Worm (Caenorhabditis elegans) whole organism, L1 larva: ENCODE results near the gene F47G9.6.

Experiments
- C16A3.4 ChIP-seq: fragments of 150-350 bp; optimal IDR thresholded peaks from 2 replicates; lab custom pipeline; 2014; ENCODE audit warnings: missing biosample characterization, missing genetic modification characterization
- C34B4.2 ChIP-seq: sonication (generic microtip); optimal IDR thresholded peaks from 2 replicates; lab custom pipeline; 2017; ENCODE audit warnings: mild to moderate bottlenecking, missing genetic modification characterization, missing compliant biosample characterization
- F16B12.6 ChIP-seq: fragments of 150-350 bp; optimal IDR thresholded peaks from 2 replicates; lab custom pipeline; 2014; ENCODE audit warnings: missing biosample characterization, missing genetic modification characterization
- Y116A8C.19 ChIP-seq: sonication (generic microtip); optimal IDR thresholded peaks from 2 replicates; lab custom pipeline; 2016; ENCODE audit warnings: missing compliant biosample characterization, missing genetic modification characterization, borderline replicate concordance
- blmp-1 ChIP-seq: fragments of 150-350 bp; optimal IDR thresholded peaks from 2 replicates; lab custom pipeline; 2014; ENCODE audit warnings: missing biosample characterization, missing genetic modification characterization
- ceh-63 ChIP-seq: fragments of 200-800 bp; sonication (Bioruptor generic); optimal IDR thresholded peaks from 2 replicates; lab custom pipeline; 2018; ENCODE audit warnings: mild to moderate bottlenecking, missing genetic modification characterization, missing compliant biosample characterization
- ceh-88 ChIP-seq: fragments of 200-800 bp; sonication (Bioruptor generic); IDR thresholded peaks from 2 replicates; pipeline ENCODE4 v1.3.6; 2022; ENCODE audit warnings: missing genetic modification characterization, missing compliant biosample characterization
- ceh-90 ChIP-seq: sonication (generic microtip); optimal IDR thresholded peaks from 2 replicates; lab custom pipeline; 2016; ENCODE audit warnings: missing genetic modification characterization, missing compliant biosample characterization
- dsc-1 ChIP-seq: sonication (generic microtip); optimal IDR thresholded peaks from 2 replicates; lab custom pipeline; 2016; ENCODE audit warnings: mild to moderate bottlenecking, missing genetic modification characterization, missing compliant biosample characterization
- efl-1 ChIP-seq, 4 experiments: fragments of 150-350 bp; optimal IDR thresholded peaks in 3 of 4; peaks in 1 of 4; 1 replicate in 1 of 4; 2 replicates in 3 of 4; lab custom pipeline; 2014; ENCODE audit warnings: missing biosample characterization in 2 of 4, missing genetic modification characterization in 2 of 4, missing genetic modification reagents in 2 of 4
- elt-2 ChIP-seq: sonication (generic microtip); optimal IDR thresholded peaks from 2 replicates; lab custom pipeline; 2016; ENCODE audit warnings: missing genetic modification characterization, mild to moderate bottlenecking, inconsistent platforms, missing compliant biosample characterization, missing genetic modification reagents
- ets-5 ChIP-seq: fragments of 200-800 bp; sonication (Bioruptor generic); IDR thresholded peaks from 2 replicates; pipeline ENCODE4 v1.3.6; 2022; ENCODE audit warnings: missing genetic modification characterization, missing compliant biosample characterization
- fos-1 ChIP-seq: fragments of 150-350 bp; optimal IDR thresholded peaks from 2 replicates; lab custom pipeline; 2014; ENCODE audit warnings: missing biosample characterization, missing genetic modification characterization
- isw-1 ChIP-seq: fragments of 200-800 bp; sonication (Bioruptor generic); IDR thresholded peaks from 2 replicates; pipeline ENCODE4 v1.3.6; 2022; ENCODE audit warnings: missing genetic modification characterization, missing compliant biosample characterization
- lin-14 ChIP-seq: fragments of 200-800 bp; sonication (Bioruptor generic); optimal IDR thresholded peaks from 2 replicates; lab custom pipeline; 2018; ENCODE audit warnings: mild to moderate bottlenecking, missing genetic modification characterization, moderate library complexity, missing compliant biosample characterization
- lin-15B ChIP-seq: fragments of 150-350 bp; sonication (generic microtip); optimal IDR thresholded peaks from 3 replicates; lab custom pipeline; 2014; ENCODE audit warnings: missing biosample characterization, missing genetic modification characterization
- lin-35 ChIP-seq, 2 experiments: fragments of 150-350 bp; optimal IDR thresholded peaks; 2 replicates each; lab custom pipeline; 2014; ENCODE audit warnings: missing biosample characterization in 2 of 2, missing genetic modification characterization in 2 of 2, missing genetic modification reagents in 2 of 2
- lsy-2 ChIP-seq, 2 experiments: fragments of 150-350 bp; optimal IDR thresholded peaks; 2 replicates each; lab custom pipeline; 2014; ENCODE audit warnings: missing biosample characterization in 2 of 2, missing genetic modification characterization in 2 of 2
- mep-1 ChIP-seq: fragments of 150-350 bp; optimal IDR thresholded peaks from 2 replicates; lab custom pipeline; 2014; ENCODE audit warnings: missing biosample characterization, missing genetic modification characterization
- nhr-11 ChIP-seq: fragments of 150-350 bp; optimal IDR thresholded peaks from 2 replicates; lab custom pipeline; 2014; ENCODE audit warnings: missing biosample characterization, missing genetic modification characterization
- nhr-19 ChIP-seq: fragments of 200-800 bp; sonication (Bioruptor generic); conservative IDR thresholded peaks from 2 replicates; pipeline ENCODE4 v1.3.6; 2022; ENCODE audit warnings: missing genetic modification characterization, missing compliant biosample characterization
- nhr-20 ChIP-seq: sonication (generic microtip); optimal IDR thresholded peaks from 2 replicates; lab custom pipeline; 2016; ENCODE audit warnings: mild to moderate bottlenecking, missing genetic modification characterization, missing compliant biosample characterization
- nhr-28 ChIP-seq: fragments of 150-350 bp; optimal IDR thresholded peaks from 2 replicates; lab custom pipeline; 2014; ENCODE audit warnings: missing biosample characterization, missing genetic modification characterization
- nhr-47 ChIP-seq: sonication (generic microtip); optimal IDR thresholded peaks from 2 replicates; lab custom pipeline; 2016; ENCODE audit warnings: mild to moderate bottlenecking, missing genetic modification characterization, moderate library complexity, missing compliant biosample characterization
- nhr-71 ChIP-seq: sonication (generic microtip); optimal IDR thresholded peaks from 2 replicates; lab custom pipeline; 2016; ENCODE audit warnings: mild to moderate bottlenecking, missing genetic modification characterization, moderate library complexity, missing compliant biosample characterization
- nhr-77 ChIP-seq: fragments of 150-350 bp; optimal IDR thresholded peaks from 2 replicates; lab custom pipeline; 2014; ENCODE audit warnings: missing biosample characterization, missing genetic modification characterization
- nhr-85 ChIP-seq: sonication (generic microtip); peaks from one replicate; lab custom pipeline; 2016; ENCODE audit warnings: missing genetic modification characterization, inconsistent platforms, missing compliant biosample characterization
- nhr-90 ChIP-seq: sonication (generic microtip); optimal IDR thresholded peaks from 2 replicates; lab custom pipeline; 2016; ENCODE audit warnings: mild to moderate bottlenecking, missing genetic modification characterization, missing compliant biosample characterization; ENCODE audit not compliant: poor library complexity
- rnt-1 ChIP-seq: sonication (generic microtip); optimal IDR thresholded peaks from 2 replicates; lab custom pipeline; 2016; ENCODE audit warnings: mild to moderate bottlenecking, missing genetic modification characterization, moderate library complexity, missing compliant biosample characterization
- skn-1 ChIP-seq: fragments of 150-350 bp; optimal IDR thresholded peaks from 2 replicates; lab custom pipeline; 2014; ENCODE audit warnings: missing biosample characterization, missing genetic modification characterization
- snu-23 ChIP-seq: sonication (generic microtip); optimal IDR thresholded peaks from 2 replicates; lab custom pipeline; 2016; ENCODE audit warnings: missing genetic modification characterization, missing compliant biosample characterization
- sox-4 ChIP-seq: sonication (generic microtip); optimal IDR thresholded peaks from 2 replicates; lab custom pipeline; 2016; ENCODE audit warnings: missing genetic modification characterization, missing compliant biosample characterization
- sup-37 ChIP-seq: fragments of 200-800 bp; sonication (Bioruptor generic); optimal IDR thresholded peaks from 2 replicates; lab custom pipeline; 2018; ENCODE audit warnings: mild to moderate bottlenecking, missing genetic modification characterization, missing compliant biosample characterization
- swsn-7 ChIP-seq: sonication (generic microtip); optimal IDR thresholded peaks from 2 replicates; lab custom pipeline; 2016; ENCODE audit warnings: missing genetic modification characterization, missing compliant biosample characterization
- tbx-2 ChIP-seq: sonication (generic microtip); optimal IDR thresholded peaks from 2 replicates; lab custom pipeline; 2016; ENCODE audit warnings: missing genetic modification characterization, missing compliant biosample characterization
- unc-130 ChIP-seq: fragments of 150-350 bp; optimal IDR thresholded peaks from 2 replicates; lab custom pipeline; 2017; ENCODE audit warnings: missing biosample characterization, missing genetic modification characterization, inconsistent platforms
- unc-30 ChIP-seq: sonication (generic microtip); optimal IDR thresholded peaks from 2 replicates; lab custom pipeline; 2017; ENCODE audit warnings: missing biosample characterization, missing genetic modification characterization
- unc-98 ChIP-seq: fragments of 200-800 bp; sonication (Bioruptor generic); IDR thresholded peaks from 2 replicates; pipeline ENCODE4 v1.3.6; 2022; ENCODE audit warnings: missing genetic modification characterization, missing compliant biosample characterization
- ztf-4 ChIP-seq: fragments of 150-350 bp; optimal IDR thresholded peaks from 2 replicates; lab custom pipeline; 2014; ENCODE audit warnings: missing biosample characterization, missing genetic modification characterization

Gene F47G9.6

DNA sequence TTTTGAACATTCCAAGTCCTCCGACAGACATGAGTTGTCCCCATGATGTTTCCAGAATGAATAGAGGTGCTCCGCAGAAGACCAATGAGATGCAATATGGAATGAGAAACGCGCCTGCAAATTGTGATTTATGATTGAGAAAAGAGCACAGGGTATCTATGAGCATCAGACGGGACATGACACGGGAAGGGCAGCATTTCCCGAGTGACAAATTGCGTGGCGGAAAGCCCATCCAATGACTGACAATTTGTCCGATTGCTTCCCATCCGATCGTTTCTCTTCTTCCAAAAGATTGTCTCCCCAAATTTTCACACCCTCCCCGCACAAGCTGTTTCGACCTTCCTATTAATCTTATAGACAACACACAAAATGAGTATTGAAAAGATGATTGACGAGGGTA is 21.4 kb upstream of the F47G9.6 start:
- no peak for TF ChIP-seq nhr-77 (tag; lab: Kevin White, UChicago)
- no peak for TF ChIP-seq unc-130 (tag; lab: Kevin White, UChicago)
- peak; percentile 69 for TF ChIP-seq rnt-1
- TF ChIP-seq snu-23: peak; percentile 16
- TF ChIP-seq lin-14 (GFP tag; lab: Kevin White, UChicago): peak; percentile 70
- peak; percentile 37 for TF ChIP-seq nhr-71 (tag; lab: Kevin White, UChicago)
- TF ChIP-seq nhr-19: peak; percentile 17
- TF ChIP-seq dsc-1 (tag; lab: Kevin White, UChicago): peak; percentile 72

DNA sequence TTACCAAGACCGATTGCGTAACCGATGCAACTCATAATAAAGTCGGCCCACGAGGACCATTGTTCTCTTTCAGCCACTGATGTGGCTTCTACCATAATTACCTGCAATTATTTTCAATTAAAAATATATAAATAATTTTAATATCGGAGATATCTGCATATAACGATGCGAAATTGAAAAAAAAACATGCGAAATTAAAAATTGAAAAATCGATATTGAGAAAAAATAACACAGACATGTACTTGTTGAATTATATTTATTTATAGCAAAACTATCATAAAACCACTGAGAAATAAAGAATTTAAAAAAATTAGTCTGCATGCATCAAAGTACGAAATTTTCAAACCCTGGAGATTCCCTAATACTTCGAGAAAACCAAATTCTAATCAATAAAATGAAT is 20.9 kb upstream of the F47G9.6 start, which contains the start of gene snf-11:
snf-11 (minus strand) TSS at position 101 of the 400 bp plus-strand sequence.
- TF ChIP-seq C34B4.2 (tag; lab: Kevin White, UChicago): no peak

DNA sequence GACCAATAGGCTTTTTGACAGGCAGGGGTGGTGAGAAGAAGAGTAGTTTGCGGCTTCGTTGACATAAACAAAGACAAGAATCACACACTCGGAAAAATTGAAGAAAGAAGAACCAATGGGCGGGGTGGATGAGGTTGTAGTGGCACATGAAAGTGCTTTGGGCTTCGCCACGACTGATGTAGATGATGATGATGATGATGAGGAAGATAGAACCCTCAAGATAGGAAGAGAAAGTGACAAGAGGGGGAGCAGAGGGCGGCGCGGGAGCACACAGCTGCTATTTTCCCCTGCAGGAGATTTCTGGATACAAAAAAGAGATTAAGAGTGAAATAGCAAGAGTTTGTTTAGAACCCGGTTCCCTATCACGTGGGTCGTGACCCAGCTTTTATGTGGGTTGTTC is 20.3 kb upstream of the F47G9.6 start:
- TF ChIP-seq C16A3.4 (tag; lab: Kevin White, UChicago) (no peak), F16B12.6 (tag; lab: Kevin White, UChicago) (no peak), nhr-20 (tag; lab: Kevin White, UChicago) (peak; percentile 47), snu-23 (peak; percentile 36), unc-30 (no peak), dsc-1 (tag; lab: Kevin White, UChicago) (peak; percentile 23), skn-1 (tag; lab: Kevin White, UChicago) (peak; percentile 4), swsn-7 (tag; lab: Kevin White, UChicago) (peak; percentile 17), lin-14 (GFP tag; lab: Kevin White, UChicago) (peak; percentile 93), lin-15B (no peak), mep-1 (no peak), isw-1 (GFP tag; lab: Robert Waterston, UW) (no peak), tbx-2 (peak; percentile 33), nhr-28 (no peak), sup-37 (GFP tag; lab: Kevin White, UChicago) (no peak), unc-130 (tag; lab: Kevin White, UChicago) (peak; percentile 60), C34B4.2 (tag; lab: Kevin White, UChicago) (no peak), sox-4 (tag; lab: Kevin White, UChicago) (no peak), nhr-19 (peak; percentile 41), nhr-71 (tag; lab: Kevin White, UChicago) (peak; percentile 80), rnt-1 (peak; percentile 81), unc-98 (GFP tag; lab: Robert Waterston, UW) (no peak), ceh-63 (GFP tag; lab: Kevin White, UChicago) (no peak), ceh-90 (no peak), lsy-2 (tag; optimal IDR thresholded peaks at IDR 0.05; lab: Kevin White, UChicago) (peak in 1 of 2 experiments; percentile 35)

DNA sequence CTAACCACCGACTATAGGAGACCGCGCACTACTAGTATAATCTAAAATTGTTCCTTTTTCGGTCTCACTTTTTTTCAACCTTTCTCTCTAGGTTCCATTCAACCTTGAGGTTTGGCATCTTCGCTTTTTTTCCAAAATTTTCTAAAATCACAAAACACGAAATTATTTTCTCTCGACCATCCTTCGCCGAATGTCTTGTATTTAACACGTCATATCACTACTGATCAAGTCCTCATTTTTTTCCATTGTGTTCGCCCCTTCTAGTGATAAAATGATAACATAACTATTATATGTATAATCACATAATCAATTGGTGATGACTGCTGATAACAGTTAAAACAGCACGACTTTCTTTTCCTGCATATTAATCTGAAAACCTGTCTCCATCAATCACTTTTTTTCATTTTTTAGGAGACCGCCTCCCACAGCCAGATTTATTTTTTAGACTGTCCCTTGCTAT is 18.2 kb upstream of the F47G9.6 start, which contains the start of gene T03F7.7:
T03F7.7 (plus strand) TSS at position 410 of the 460 bp plus-strand sequence.
- no peak for TF ChIP-seq ztf-4
- no peak for TF ChIP-seq ets-5 (GFP tag; lab: Robert Waterston, UW)
- peak; percentile 43 for TF ChIP-seq lin-14 (GFP tag; lab: Kevin White, UChicago)
- TF ChIP-seq ceh-88: no peak
- peak; percentile 71 for TF ChIP-seq nhr-85 (tag; lab: Kevin White, UChicago)
- TF ChIP-seq elt-2 (tag; lab: Kevin White, UChicago): peak; percentile 78
- no peak for TF ChIP-seq Y116A8C.19 (tag; lab: Kevin White, UChicago)
- no peak for TF ChIP-seq C16A3.4 (tag; lab: Kevin White, UChicago)
- no peak for TF ChIP-seq fos-1 (tag; lab: Kevin White, UChicago)
- no peak for TF ChIP-seq nhr-47
- TF ChIP-seq efl-1 (optimal IDR thresholded peaks at IDR 0.05; lab: Kevin White, UChicago): no peak
- TF ChIP-seq efl-1 (GFP tag; optimal IDR thresholded peaks at IDR 0.05 in 1 of 2; lab: Kevin White, UChicago): peak in 1 of 2 experiments; percentile 75
- no peak for TF ChIP-seq nhr-11 (tag; lab: Kevin White, UChicago)
- TF ChIP-seq lin-35 (GFP tag; optimal IDR thresholded peaks at IDR 0.05; lab: Kevin White, UChicago): no peak
- TF ChIP-seq blmp-1 (tag; lab: Kevin White, UChicago): peak; percentile 44
- peak; percentile 6 for TF ChIP-seq nhr-90 (tag; lab: Kevin White, UChicago)
- TF ChIP-seq unc-30: no peak
